Fruit fly (Drosophila melanogaster) whole organism, embryonic: ENCODE measurements around the gene CG43345.

Experiments
- Aef1 ChIP-seq: fragments of 200-800 bp; sonication (Bioruptor generic); IDR thresholded peaks from 3 replicates; pipeline ENCODE4 v1.3.6; 2022; ENCODE audit warnings: missing biosample characterization, missing genetic modification characterization
- CG10321 ChIP-seq: fragments of 200-800 bp; sonication (Bioruptor generic); IDR thresholded peaks from 2 replicates; pipeline ENCODE4 v1.3.6; 2022; ENCODE audit warnings: missing biosample characterization, missing genetic modification characterization
- CG10565 ChIP-seq: fragments of 200-800 bp; sonication (Bioruptor generic); optimal IDR thresholded peaks from 3 replicates; lab custom pipeline; 2016; ENCODE audit warnings: missing biosample characterization, mild to moderate bottlenecking, missing genetic modification characterization
- CG10959 ChIP-seq: fragments of 200-800 bp; sonication (Bioruptor generic); IDR thresholded peaks from 2 replicates; pipeline ENCODE4 v1.3.6; 2022; ENCODE audit warnings: missing biosample characterization, missing genetic modification characterization
- CG12219 ChIP-seq: fragments of 200-800 bp; sonication (Bioruptor generic); optimal IDR thresholded peaks from 3 replicates; lab custom pipeline; 2018; ENCODE audit warnings: missing biosample characterization, mild to moderate bottlenecking, missing genetic modification characterization
- CG12942 ChIP-seq: fragments of 200-800 bp; sonication (Bioruptor generic); optimal IDR thresholded peaks from 3 replicates; lab custom pipeline; 2016; ENCODE audit warnings: missing biosample characterization, missing genetic modification characterization
- CG15011 ChIP-seq: fragments of 200-800 bp; sonication (Bioruptor generic); optimal IDR thresholded peaks from 3 replicates; lab custom pipeline; 2018; ENCODE audit warnings: missing biosample characterization, mild to moderate bottlenecking, missing genetic modification characterization
- CG15479 ChIP-seq: fragments of 200-800 bp; sonication (Bioruptor generic); optimal IDR thresholded peaks from 3 replicates; lab custom pipeline; 2019; ENCODE audit warnings: missing biosample characterization, mild to moderate bottlenecking, missing genetic modification characterization, moderate library complexity
- CG18476 ChIP-seq: fragments of 200-800 bp; sonication (Bioruptor generic); optimal IDR thresholded peaks from 2 replicates; lab custom pipeline; 2016; ENCODE audit warnings: missing biosample characterization, mild to moderate bottlenecking, missing genetic modification characterization
- CG3065 ChIP-seq: fragments of 200-800 bp; sonication (Bioruptor generic); optimal IDR thresholded peaks from 2 replicates; lab custom pipeline; 2016; ENCODE audit warnings: missing biosample characterization, missing genetic modification characterization
- CG31224 ChIP-seq: fragments of 200-800 bp; sonication (Bioruptor generic); IDR thresholded peaks from 2 replicates; pipeline ENCODE4 v1.3.6; 2022; ENCODE audit warnings: missing biosample characterization, missing genetic modification characterization
- CG3163 ChIP-seq: fragments of 200-800 bp; sonication (Bioruptor generic); optimal IDR thresholded peaks from 3 replicates; lab custom pipeline; 2016; ENCODE audit warnings: missing biosample characterization, missing genetic modification characterization
- CG4282 ChIP-seq: fragments of 200-800 bp; sonication (Bioruptor generic); optimal IDR thresholded peaks from 2 replicates; lab custom pipeline; 2016; ENCODE audit warnings: missing biosample characterization, missing genetic modification characterization
- CG4404 ChIP-seq: fragments of 200-800 bp; sonication (Bioruptor generic); IDR thresholded peaks from 2 replicates; pipeline ENCODE4 v1.3.6; 2022; ENCODE audit warnings: missing biosample characterization, missing genetic modification characterization
- CG7963 ChIP-seq: fragments of 200-800 bp; sonication (Bioruptor generic); IDR thresholded peaks from 3 replicates; pipeline ENCODE4 v1.3.6; 2022; ENCODE audit warnings: missing biosample characterization, missing genetic modification characterization; ENCODE audit not compliant: partially characterized antibody
- CG9437 ChIP-seq: fragments of 200-800 bp; sonication (Bioruptor generic); optimal IDR thresholded peaks from 2 replicates; lab custom pipeline; 2018; ENCODE audit warnings: missing biosample characterization, mild to moderate bottlenecking, missing genetic modification characterization
- CG9609 ChIP-seq: fragments of 200-800 bp; sonication (Bioruptor generic); optimal IDR thresholded peaks from 3 replicates; lab custom pipeline; 2016; ENCODE audit warnings: missing biosample characterization, missing genetic modification characterization
- Dip2 ChIP-seq: fragments of 200-800 bp; sonication (Bioruptor generic); IDR thresholded peaks from 2 replicates; pipeline ENCODE4 v1.3.6; 2022; ENCODE audit warnings: missing biosample characterization, missing genetic modification characterization
- GATAe ChIP-seq: fragments of 200-800 bp; sonication (Bioruptor generic); conservative IDR thresholded peaks from 2 replicates; pipeline ENCODE4 v1.3.6; 2022; ENCODE audit warnings: missing biosample characterization, missing genetic modification characterization
- Gsc ChIP-seq: fragments of 200-800 bp; sonication (Bioruptor generic); IDR thresholded peaks from 2 replicates; pipeline ENCODE4 v1.3.6; 2022; ENCODE audit warnings: missing biosample characterization, missing genetic modification characterization
- HLH54F ChIP-seq: fragments of 200-800 bp; sonication (Bioruptor generic); optimal IDR thresholded peaks from 3 replicates; lab custom pipeline; 2016; ENCODE audit warnings: missing biosample characterization, missing genetic modification characterization
- HLHmδ ChIP-seq: fragments of 200-800 bp; sonication (Bioruptor generic); optimal IDR thresholded peaks from 2 replicates; lab custom pipeline; 2018; ENCODE audit warnings: missing biosample characterization, mild to moderate bottlenecking, missing genetic modification characterization, moderate library complexity
- HmgD ChIP-seq: fragments of 200-800 bp; sonication (Bioruptor generic); optimal IDR thresholded peaks from 3 replicates; lab custom pipeline; 2016; ENCODE audit warnings: missing biosample characterization, missing genetic modification characterization
- Kr ChIP-seq: fragments of 200-800 bp; sonication (Bioruptor generic); optimal IDR thresholded peaks from 2 replicates; lab custom pipeline; 2017; ENCODE audit warnings: missing biosample characterization, mild to moderate bottlenecking, missing genetic modification characterization
- MBD-R2 ChIP-seq: fragments of 200-800 bp; sonication (Bioruptor generic); IDR thresholded peaks from 2 replicates; pipeline ENCODE4 v1.3.6; 2022; ENCODE audit warnings: missing biosample characterization, missing genetic modification characterization
- Mad ChIP-seq: fragments of 200-800 bp; sonication (Bioruptor generic); optimal IDR thresholded peaks from 2 replicates; lab custom pipeline; 2016; ENCODE audit warnings: missing biosample characterization, missing genetic modification characterization
- Mes4 ChIP-seq: fragments of 200-800 bp; sonication (Bioruptor generic); optimal IDR thresholded peaks from 2 replicates; lab custom pipeline; 2016; ENCODE audit warnings: missing biosample characterization, missing genetic modification characterization
- Scr ChIP-seq: fragments of 200-800 bp; sonication (Bioruptor generic); IDR thresholded peaks from 2 replicates; pipeline ENCODE4 v1.3.6; 2022; ENCODE audit warnings: missing biosample characterization, missing genetic modification characterization; ENCODE audit not compliant: partially characterized antibody
- Sry-δ ChIP-seq: fragments of 200-800 bp; sonication (Bioruptor generic); optimal IDR thresholded peaks from 2 replicates; lab custom pipeline; 2016; ENCODE audit warnings: missing biosample characterization, missing genetic modification characterization
- ato ChIP-seq: fragments of 200-800 bp; sonication (Bioruptor generic); IDR thresholded peaks from 2 replicates; pipeline ENCODE4 v1.3.6; 2022; ENCODE audit warnings: missing biosample characterization, missing genetic modification characterization; ENCODE audit not compliant: partially characterized antibody
- br ChIP-seq: fragments of >200 bp; optimal IDR thresholded peaks from 2 replicates; lab custom pipeline; 2017
- caup ChIP-seq: fragments of 200-800 bp; sonication (Bioruptor generic); optimal IDR thresholded peaks from 3 replicates; lab custom pipeline; 2017; ENCODE audit warnings: missing biosample characterization, mild to moderate bottlenecking, missing genetic modification characterization, moderate library complexity; ENCODE audit not compliant: severe bottlenecking
- cwo ChIP-seq: fragments of 200-800 bp; sonication (Bioruptor generic); optimal IDR thresholded peaks from 3 replicates; lab custom pipeline; 2017; ENCODE audit warnings: missing biosample characterization, missing genetic modification characterization, mild to moderate bottlenecking, moderate library complexity, missing genetic modification reagents
- emc ChIP-seq: fragments of 200-800 bp; sonication (Bioruptor generic); optimal IDR thresholded peaks from 2 replicates; lab custom pipeline; 2016; ENCODE audit warnings: missing biosample characterization, missing genetic modification characterization
- en ChIP-seq: fragments of 200-800 bp; sonication (Bioruptor generic); optimal IDR thresholded peaks from 2 replicates; lab custom pipeline; 2016; ENCODE audit warnings: missing biosample characterization, missing genetic modification characterization
- exex ChIP-seq: fragments of 200-800 bp; sonication (Bioruptor generic); optimal IDR thresholded peaks from 4 replicates; lab custom pipeline; 2018; ENCODE audit warnings: missing biosample characterization, mild to moderate bottlenecking, missing genetic modification characterization, moderate library complexity
- eyg ChIP-seq: fragments of 200-800 bp; sonication (Bioruptor generic); optimal IDR thresholded peaks from 3 replicates; lab custom pipeline; 2016; ENCODE audit warnings: missing biosample characterization, missing genetic modification characterization
- gt ChIP-seq: fragments of 200-800 bp; sonication (Bioruptor generic); IDR thresholded peaks from 2 replicates; pipeline ENCODE4 v1.3.6; 2022; ENCODE audit warnings: missing biosample characterization, missing genetic modification characterization
- hb ChIP-seq: fragments of 200-800 bp; sonication (Bioruptor generic); IDR thresholded peaks from 3 replicates; pipeline ENCODE4 v1.3.6; 2022; ENCODE audit warnings: missing biosample characterization, missing genetic modification characterization; ENCODE audit not compliant: partially characterized antibody
- kay ChIP-seq: fragments of 200-800 bp; sonication (Bioruptor generic); optimal IDR thresholded peaks from 2 replicates; lab custom pipeline; 2016; ENCODE audit warnings: missing biosample characterization, missing genetic modification characterization
- ken ChIP-seq: fragments of 200-800 bp; sonication (Bioruptor generic); IDR thresholded peaks from 3 replicates; pipeline ENCODE4 v1.3.6; 2022; ENCODE audit warnings: missing biosample characterization, missing genetic modification characterization
- klu ChIP-seq: fragments of 200-800 bp; sonication (Bioruptor generic); IDR thresholded peaks from 2 replicates; pipeline ENCODE4 v1.3.6; 2022; ENCODE audit warnings: missing biosample characterization, missing genetic modification characterization
- p53 ChIP-seq: fragments of 200-800 bp; sonication (Bioruptor generic); optimal IDR thresholded peaks from 2 replicates; lab custom pipeline; 2016; ENCODE audit warnings: missing biosample characterization, missing genetic modification characterization
- pb ChIP-seq: fragments of 200-800 bp; sonication (Bioruptor generic); optimal IDR thresholded peaks from 3 replicates; lab custom pipeline; 2016; ENCODE audit warnings: missing biosample characterization, missing genetic modification characterization
- pnt ChIP-seq: fragments of 200-800 bp; sonication (Bioruptor generic); optimal IDR thresholded peaks from 3 replicates; lab custom pipeline; 2016; ENCODE audit warnings: missing biosample characterization, missing genetic modification characterization
- sens-2 ChIP-seq: fragments of 200-800 bp; sonication (Bioruptor generic); IDR thresholded peaks from 2 replicates; pipeline ENCODE4 v1.3.6; 2022; ENCODE audit warnings: missing biosample characterization, missing genetic modification characterization
- ssp ChIP-seq: fragments of 200-800 bp; sonication (Bioruptor generic); IDR thresholded peaks from 2 replicates; pipeline ENCODE4 v1.3.6; 2022; ENCODE audit warnings: missing biosample characterization, missing genetic modification characterization
- tgo ChIP-seq: fragments of 200-800 bp; sonication (Bioruptor generic); IDR thresholded peaks from 3 replicates; pipeline ENCODE4 v1.3.6; 2022; ENCODE audit warnings: missing biosample characterization, missing genetic modification characterization
- tio ChIP-seq: fragments of 200-800 bp; sonication (Bioruptor generic); optimal IDR thresholded peaks from 2 replicates; lab custom pipeline; 2017; ENCODE audit warnings: missing biosample characterization, missing genetic modification characterization, inconsistent platforms
- vfl ChIP-seq: fragments of 200-800 bp; sonication (Bioruptor generic); optimal IDR thresholded peaks from 2 replicates; lab custom pipeline; 2016; ENCODE audit warnings: missing biosample characterization, missing genetic modification characterization
- zfh1 ChIP-seq: fragments of 200-800 bp; sonication (Bioruptor generic); IDR thresholded peaks from 3 replicates; pipeline ENCODE4 v1.3.6; 2022; ENCODE audit warnings: missing biosample characterization, missing genetic modification characterization
- zfh2 ChIP-seq: fragments of 200-800 bp; sonication (Bioruptor generic); optimal IDR thresholded peaks from 2 replicates; lab custom pipeline; 2016; ENCODE audit warnings: missing biosample characterization, missing genetic modification characterization

Gene CG43345

dm6 chr2L:21163311-21163842 lies 5.0 kb downstream of the CG43345 start, which contains the start of gene Noc2 (continued):
- TF ChIP-seq CG15479 (GFP tag; lab: Kevin White, UChicago) (no peak), zfh1 (GFP tag; lab: Robert Waterston, UW) (peak; percentile 65; the same call in 2 of the 3 replicates), eyg (GFP tag; lab: Kevin White, UChicago) (no peak), Gsc (GFP tag; lab: Robert Waterston, UW) (no peak; the same call in 1 of the 2 replicates), Sry-δ (GFP tag; lab: Kevin White, UChicago) (peak; percentile 0), br (lab: Kevin White, UChicago) (no peak), ken (peak; percentile 64; the same call in 1 of the 3 replicates), zfh2 (GFP tag; lab: Kevin White, UChicago) (peak; percentile 48), CG9609 (GFP tag; lab: Kevin White, UChicago) (no peak), CG10959 (no peak), MBD-R2 (peak; percentile 63), pb (GFP tag; lab: Kevin White, UChicago) (no peak), p53 (GFP tag; lab: Kevin White, UChicago) (no peak), CG31224 (no peak), CG3163 (GFP tag; lab: Kevin White, UChicago) (no peak), CG12942 (GFP tag; lab: Kevin White, UChicago) (peak; percentile 38), emc (GFP tag; lab: Kevin White, UChicago) (no peak), vfl (GFP tag; lab: Kevin White, UChicago) (no peak), CG3065 (GFP tag; lab: Kevin White, UChicago) (peak; percentile 2), HLH54F (GFP tag; lab: Kevin White, UChicago) (peak; percentile 29), CG4404 (GFP tag; lab: Robert Waterston, UW) (peak; percentile 30; the same call in 1 of the 2 replicates), Mes4 (GFP tag; lab: Kevin White, UChicago) (no peak), CG10321 (GFP tag; lab: Robert Waterston, UW) (no peak), Scr (GFP tag; lab: Robert Waterston, UW) (no peak), Mad (GFP tag; lab: Kevin White, UChicago) (peak; percentile 13), ssp (GFP tag; lab: Robert Waterston, UW) (peak; percentile 28; the same call in 1 of the 2 replicates), CG15011 (GFP tag; lab: Kevin White, UChicago) (no peak), pnt (GFP tag; lab: Kevin White, UChicago) (peak; percentile 21), Aef1 (peak; percentile 50), klu (GFP tag; lab: Robert Waterston, UW) (0 out of 2 replicates have a peak, but pooled peaks have one; percentile 27), CG10565 (no peak), HmgD (GFP tag; lab: Kevin White, UChicago) (peak; percentile 1), CG7963 (peak; percentile 14; the same call in 1 of the 3 replicates), kay (GFP tag; lab: Kevin White, UChicago) (no peak), Dip2 (GFP tag; lab: Robert Waterston, UW) (no peak), cwo (GFP tag; lab: Kevin White, UChicago) (peak; percentile 46), CG9437 (GFP tag; lab: Kevin White, UChicago) (peak; percentile 14), CG4282 (GFP tag; lab: Kevin White, UChicago) (no peak), tgo (peak; percentile 46; the same call in 2 of the 3 replicates), HLHmδ (GFP tag; lab: Kevin White, UChicago) (no peak), sens-2 (no peak), tio (GFP tag; lab: Kevin White, UChicago) (no peak), hb (GFP tag; lab: Robert Waterston, UW) (no peak), CG18476 (GFP tag; lab: Kevin White, UChicago) (no peak), GATAe (GFP tag; lab: Robert Waterston, UW) (no peak), exex (tag; lab: Kevin White, UChicago) (no peak), gt (GFP tag; lab: Robert Waterston, UW) (0 out of 2 replicates have a peak, but pooled peaks have one; percentile 22), en (GFP tag; lab: Kevin White, UChicago) (no peak), ato (peak; percentile 6; the same call in 1 of the 2 replicates), CG12219 (GFP tag; lab: Kevin White, UChicago) (no peak), Kr (no peak), caup (no peak)
